Fruit fly (Drosophila melanogaster): ENCODE results near the gene CG4459.

DNA sequence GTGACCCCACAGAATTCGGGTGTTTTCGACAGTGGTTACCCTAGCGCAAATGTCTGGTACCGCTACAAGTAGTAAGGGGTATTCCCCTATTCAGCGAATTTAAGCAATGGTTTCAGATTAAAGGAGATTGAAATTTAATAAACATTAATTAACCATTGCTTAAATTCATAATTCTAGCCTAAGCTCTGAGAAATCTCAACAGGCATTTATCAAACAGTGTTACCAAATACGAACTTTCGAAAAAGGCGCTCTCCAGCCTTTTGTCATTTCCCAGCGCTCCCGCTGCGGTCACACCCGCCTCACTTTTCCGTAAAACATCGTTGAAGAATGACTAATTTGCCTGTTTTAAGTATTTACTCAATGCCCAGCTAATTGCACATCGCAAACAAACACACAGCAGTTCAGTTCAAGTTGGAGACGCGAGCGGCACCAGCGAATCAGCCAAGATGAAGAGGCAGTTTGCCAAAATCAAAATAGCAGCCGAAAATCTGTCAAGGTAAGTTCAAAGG is 23.5 kb downstream of the CG4459 start, which contains the start of the genes Surf6 and RhoGAP92B:
- TF ChIP-seq pan (optimal IDR thresholded peaks at IDR 0.05): no peak
- no peak for TF ChIP-seq Dll (optimal IDR thresholded peaks at IDR 0.05)
- TF ChIP-seq usp (GFP tag; optimal IDR thresholded peaks at IDR 0.05): no peak
- no peak for TF ChIP-seq psq (optimal IDR thresholded peaks at IDR 0.05)

All from whole organism.